Fruit fly (Drosophila melanogaster) whole organism, wandering third instar larva: ENCODE data around the gene Prx5.
A peak's percentile ranks its signal among the peaks of the same experiment; 100 is the strongest.

Source experiments
- Abd-B ChIP-seq: fragments of >200 bp; optimal IDR thresholded peaks from 2 replicates; lab custom pipeline; 2017; ENCODE audit warnings: missing biosample characterization, missing genetic modification characterization
- CG32264 ChIP-seq: fragments of 200-800 bp; sonication (Bioruptor generic); optimal IDR thresholded peaks from 2 replicates; lab custom pipeline; 2016; ENCODE audit warnings: missing biosample characterization, missing genetic modification characterization
- CG9705 ChIP-seq: fragments of 200-800 bp; sonication (Bioruptor generic); optimal IDR thresholded peaks from 2 replicates; lab custom pipeline; 2018; ENCODE audit warnings: missing biosample characterization, mild to moderate bottlenecking, missing genetic modification characterization
- CrebA ChIP-seq: fragments of 200-800 bp; sonication (Bioruptor generic); optimal IDR thresholded peaks from 2 replicates; lab custom pipeline; 2016; ENCODE audit warnings: missing biosample characterization, mild to moderate bottlenecking, missing genetic modification characterization, borderline replicate concordance
- Dfd ChIP-seq: fragments of >200 bp; optimal IDR thresholded peaks from 2 replicates; lab custom pipeline; 2017; ENCODE audit warnings: missing biosample characterization, missing genetic modification characterization
- GATAd ChIP-seq: sonication (Bioruptor generic); optimal IDR thresholded peaks from 2 replicates; lab custom pipeline; 2016; ENCODE audit warnings: missing biosample characterization, missing genetic modification characterization
- HLH106 ChIP-seq: fragments of 200-800 bp; optimal IDR thresholded peaks from 3 replicates; lab custom pipeline; 2019; ENCODE audit warnings: missing biosample characterization, mild to moderate bottlenecking, missing genetic modification characterization, moderate library complexity
- Hnf4 ChIP-seq: fragments of 200-800 bp; sonication (Bioruptor generic); optimal IDR thresholded peaks from 2 replicates; lab custom pipeline; 2016; ENCODE audit warnings: missing biosample characterization, mild to moderate bottlenecking, missing genetic modification characterization
- Hr78 ChIP-seq: fragments of >200 bp; optimal IDR thresholded peaks from 2 replicates; lab custom pipeline; 2017; ENCODE audit warnings: missing biosample characterization, missing genetic modification characterization
- Hr83 ChIP-seq: fragments of 200-300 bp; sonication (Bioruptor generic); optimal IDR thresholded peaks from 2 replicates; lab custom pipeline; 2016; ENCODE audit warnings: missing biosample characterization, mild to moderate bottlenecking, missing genetic modification characterization, moderate library complexity; ENCODE audit not compliant: poor library complexity, severe bottlenecking
- Jra ChIP-seq: sonication (Bioruptor generic); optimal IDR thresholded peaks from 2 replicates; lab custom pipeline; 2016; ENCODE audit warnings: missing biosample characterization, missing genetic modification characterization
- Mio ChIP-seq: sonication (Bioruptor generic); optimal IDR thresholded peaks from 2 replicates; lab custom pipeline; 2016; ENCODE audit warnings: missing biosample characterization, missing genetic modification characterization
- Myc ChIP-seq: fragments of >200 bp; optimal IDR thresholded peaks from 2 replicates; lab custom pipeline; 2017
- OdsH ChIP-seq: fragments of 200-800 bp; sonication (Bioruptor generic); optimal IDR thresholded peaks from 2 replicates; lab custom pipeline; 2016; ENCODE audit warnings: missing biosample characterization, mild to moderate bottlenecking, missing genetic modification characterization
- Rel ChIP-seq, 2 experiments: fragments of 200-800 bp; sonication (Bioruptor generic) in 1 of 2; optimal IDR thresholded peaks; 2 replicates in 1 of 2; 3 replicates in 1 of 2; lab custom pipeline; 2016 to 2019; ENCODE audit warnings: mild to moderate bottlenecking in 2 of 2, missing biosample characterization in 2 of 2, missing genetic modification characterization in 2 of 2, moderate library complexity in 1 of 2
- Sp1 ChIP-seq: fragments of 200-800 bp; sonication (Bioruptor generic); optimal IDR thresholded peaks from 3 replicates; lab custom pipeline; 2019; ENCODE audit warnings: missing biosample characterization, mild to moderate bottlenecking, missing genetic modification characterization, moderate library complexity
- Vsx2 ChIP-seq: fragments of 200-300, 225-300 bp; sonication (Bioruptor generic); optimal IDR thresholded peaks from 2 replicates; lab custom pipeline; 2018; ENCODE audit warnings: missing biosample characterization, missing genetic modification characterization; ENCODE audit not compliant: partially characterized antibody
- br ChIP-seq: fragments of 200-800 bp; sonication (Bioruptor generic); optimal IDR thresholded peaks from 2 replicates; lab custom pipeline; 2016; ENCODE audit warnings: missing biosample characterization, missing genetic modification characterization
- brk ChIP-seq: fragments of 200-800 bp; sonication (Bioruptor generic); optimal IDR thresholded peaks from 2 replicates; lab custom pipeline; 2016; ENCODE audit warnings: missing biosample characterization, mild to moderate bottlenecking, missing genetic modification characterization
- dmrt93B ChIP-seq: fragments of 200-800 bp; sonication (Bioruptor generic); optimal IDR thresholded peaks from 2 replicates; lab custom pipeline; 2018; ENCODE audit warnings: missing biosample characterization, mild to moderate bottlenecking, missing genetic modification characterization
- dsf ChIP-seq: sonication (Bioruptor generic); optimal IDR thresholded peaks from 2 replicates; lab custom pipeline; 2016; ENCODE audit warnings: missing biosample characterization, missing genetic modification characterization, borderline replicate concordance
- ey ChIP-seq: fragments of 200-800 bp; sonication (Bioruptor generic); optimal IDR thresholded peaks from 2 replicates; lab custom pipeline; 2016; ENCODE audit warnings: missing biosample characterization, missing genetic modification characterization
- foxo ChIP-seq, 2 experiments: fragments of 200-800 bp; sonication (Bioruptor generic); optimal IDR thresholded peaks; 2 replicates in 1 of 2; 3 replicates in 1 of 2; lab custom pipeline; 2016 to 2017; ENCODE audit warnings: missing biosample characterization in 2 of 2, missing genetic modification characterization in 2 of 2
- fru ChIP-seq: fragments of 200-800 bp; sonication (Bioruptor generic); optimal IDR thresholded peaks from 3 replicates; lab custom pipeline; 2016; ENCODE audit warnings: missing biosample characterization, mild to moderate bottlenecking, missing genetic modification characterization
- h ChIP-seq: fragments of 200-800 bp; sonication (Bioruptor generic); optimal IDR thresholded peaks from 3 replicates; lab custom pipeline; 2016; ENCODE audit warnings: missing biosample characterization, mild to moderate bottlenecking, missing genetic modification characterization
- lola ChIP-seq: fragments of >200 bp; optimal IDR thresholded peaks from 2 replicates; lab custom pipeline; 2017; ENCODE audit warnings: missing biosample characterization, missing genetic modification characterization
- pan ChIP-seq: fragments of >200 bp; optimal IDR thresholded peaks from 2 replicates; lab custom pipeline; 2017
- psq ChIP-seq: fragments of 200-800 bp; sonication (Bioruptor generic); optimal IDR thresholded peaks from 3 replicates; lab custom pipeline; 2017; ENCODE audit warnings: missing biosample characterization, mild to moderate bottlenecking, missing genetic modification characterization, moderate library complexity
- rgr ChIP-seq: fragments of 200-800 bp; sonication (Bioruptor generic); optimal IDR thresholded peaks from 3 replicates; lab custom pipeline; 2016; ENCODE audit warnings: missing biosample characterization, mild to moderate bottlenecking, missing genetic modification characterization
- sage ChIP-seq: fragments of 200-800 bp; sonication (Bioruptor generic); optimal IDR thresholded peaks from 2 replicates; lab custom pipeline; 2016; ENCODE audit warnings: missing biosample characterization, mild to moderate bottlenecking, missing genetic modification characterization
- sv ChIP-seq: fragments of 200-800 bp; sonication (Bioruptor generic); optimal IDR thresholded peaks from 3 replicates; lab custom pipeline; 2016; ENCODE audit warnings: missing biosample characterization, missing genetic modification characterization
- tai ChIP-seq: sonication (Bioruptor generic); optimal IDR thresholded peaks from 2 replicates; lab custom pipeline; 2016; ENCODE audit warnings: missing biosample characterization, missing genetic modification characterization
- usp ChIP-seq: fragments of >200 bp; optimal IDR thresholded peaks from 2 replicates; lab custom pipeline; 2017; ENCODE audit warnings: missing biosample characterization, missing genetic modification characterization
- woc ChIP-seq: sonication (Bioruptor generic); optimal IDR thresholded peaks from 2 replicates; lab custom pipeline; 2016; ENCODE audit warnings: missing biosample characterization, mild to moderate bottlenecking, missing genetic modification characterization

Prx5 gene

dm6 chr3R:18166261-18166720 is 782 bp downstream of the Prx5 start (continued):
- TF ChIP-seq tai (no peak), rgr (peak; percentile 24)

dm6 chr3R:18164052-18164722 is 2.9 kb downstream of the Prx5 start, which contains the start of the genes CG7218 and Cbp20:
Gene CG7218, minus strand, starts transcription at chr3R:18164397.
Gene Cbp20, plus strand, starts transcription at chr3R:18164661.
- TF ChIP-seq woc (peak; percentile 76), foxo (GFP tag; optimal IDR thresholded peaks at IDR 0.05; lab: Kevin White, UChicago) (peak in 1 of 2 experiments; percentile 80), ey (GFP tag; lab: Kevin White, UChicago) (peak; percentile 53), Hr83 (peak; percentile 89), CG32264 (GFP tag; lab: Kevin White, UChicago) (no peak), Hr78 (no peak), OdsH (GFP tag; lab: Kevin White, UChicago) (peak; percentile 70), lola (no peak), br (GFP tag; lab: Kevin White, UChicago) (peak; percentile 52), Hnf4 (GFP tag; lab: Kevin White, UChicago) (peak; percentile 86), HLH106 (tag; lab: Kevin White, UChicago) (peak; percentile 74), Dfd (GFP tag; lab: Kevin White, UChicago) (no peak), tai (peak; percentile 91), dsf (peak; percentile 56), psq (GFP tag; lab: Kevin White, UChicago) (peak; percentile 61), Vsx2 (no peak), brk (peak; percentile 79), rgr (peak; percentile 75), Myc (lab: Kevin White, UChicago) (no peak), sv (peak; percentile 58), CrebA (GFP tag; lab: Kevin White, UChicago) (no peak), fru (GFP tag; lab: Kevin White, UChicago) (peak; percentile 72), Mio (GFP tag; lab: Kevin White, UChicago) (peak; percentile 14), h (GFP tag; lab: Kevin White, UChicago) (peak; percentile 73), GATAd (GFP tag; lab: Kevin White, UChicago) (no peak), sage (peak; percentile 41), Rel (GFP tag; optimal IDR thresholded peaks at IDR 0.05; lab: Kevin White, UChicago) (no peak), Rel (tag; optimal IDR thresholded peaks at IDR 0.05; lab: Kevin White, UChicago) (peak; percentile 15), dmrt93B (GFP tag; lab: Kevin White, UChicago) (peak; percentile 26), Jra (GFP tag; lab: Kevin White, UChicago) (peak; percentile 77), CG9705 (GFP tag; lab: Kevin White, UChicago) (peak; percentile 62), Sp1 (peak; percentile 66)

dm6 chr3R:18160165-18160814 is 6.8 kb downstream of the Prx5 start:
- TF ChIP-seq Abd-B (no peak), sage (no peak), sv (no peak), CG9705 (GFP tag; lab: Kevin White, UChicago) (no peak), Mio (GFP tag; lab: Kevin White, UChicago) (no peak), dsf (no peak), Hnf4 (GFP tag; lab: Kevin White, UChicago) (no peak), CrebA (GFP tag; lab: Kevin White, UChicago) (no peak), usp (GFP tag; lab: Kevin White, UChicago) (no peak), fru (GFP tag; lab: Kevin White, UChicago) (no peak), rgr (no peak), CG32264 (GFP tag; lab: Kevin White, UChicago) (no peak), Hr78 (no peak), Myc (lab: Kevin White, UChicago) (no peak), tai (no peak), pan (lab: Kevin White, UChicago) (no peak), Hr83 (no peak), ey (GFP tag; lab: Kevin White, UChicago) (no peak), Sp1 (no peak), OdsH (GFP tag; lab: Kevin White, UChicago) (no peak)
- TF ChIP-seq, all 38 proteins: peak for 0
